Fruit fly (Drosophila melanogaster) whole organism, prepupa: ENCODE data around the gene CG32270.
A peak's percentile ranks its signal among the peaks of the same experiment; 100 is the strongest.

Source experiments
- Blimp-1 ChIP-seq: fragments of 200-800 bp; sonication (Bioruptor generic); optimal IDR thresholded peaks from 3 replicates; lab custom pipeline; 2017; ENCODE audit warnings: missing biosample characterization, missing genetic modification characterization, mild to moderate bottlenecking, moderate library complexity, missing genetic modification reagents
- CG10631 ChIP-seq: fragments of 200-800 bp; sonication (Bioruptor generic); optimal IDR thresholded peaks from 2 replicates; lab custom pipeline; 2016; ENCODE audit warnings: missing biosample characterization, missing genetic modification characterization
- CG10669 ChIP-seq: fragments of 200-800 bp; sonication (Bioruptor generic); optimal IDR thresholded peaks from 3 replicates; lab custom pipeline; 2018; ENCODE audit warnings: missing biosample characterization, mild to moderate bottlenecking, missing genetic modification characterization, moderate library complexity
- CG11294 ChIP-seq: fragments of 200-800 bp; sonication (Bioruptor generic); IDR thresholded peaks from 2 replicates; pipeline ENCODE4 v1.3.6; 2022; ENCODE audit warnings: missing biosample characterization, missing genetic modification characterization
- CG15336 ChIP-seq: fragments of 200-800 bp; sonication (Bioruptor generic); IDR thresholded peaks from 2 replicates; pipeline ENCODE4 v1.3.6; 2022; ENCODE audit warnings: missing biosample characterization, missing genetic modification characterization
- CG1621 ChIP-seq: fragments of 200-800 bp; sonication (Bioruptor generic); optimal IDR thresholded peaks from 3 replicates; lab custom pipeline; 2018; ENCODE audit warnings: missing biosample characterization, mild to moderate bottlenecking, missing genetic modification characterization
- CG3032 ChIP-seq: fragments of 200-800 bp; optimal IDR thresholded peaks from 2 replicates; lab custom pipeline; 2019; ENCODE audit warnings: missing biosample characterization, mild to moderate bottlenecking, missing genetic modification characterization, moderate library complexity
- CG31627 ChIP-seq: fragments of 200-800 bp; sonication (Bioruptor generic); optimal IDR thresholded peaks from 3 replicates; lab custom pipeline; 2016; ENCODE audit warnings: missing biosample characterization, missing genetic modification characterization
- CG34406 ChIP-seq: fragments of 200-800 bp; sonication (Bioruptor generic); optimal IDR thresholded peaks from 3 replicates; lab custom pipeline; 2016; ENCODE audit warnings: missing biosample characterization, missing genetic modification characterization
- CG3919 ChIP-seq: fragments of 200-800 bp; sonication (Bioruptor generic); optimal IDR thresholded peaks from 3 replicates; lab custom pipeline; 2016; ENCODE audit warnings: missing biosample characterization, missing genetic modification characterization
- CG4318 ChIP-seq: fragments of 200-800 bp; sonication (Bioruptor generic); optimal IDR thresholded peaks from 3 replicates; lab custom pipeline; 2017; ENCODE audit warnings: missing biosample characterization, mild to moderate bottlenecking, missing genetic modification characterization
- CG6163 ChIP-seq: fragments of 200-800 bp; sonication (Bioruptor generic); IDR thresholded peaks from 3 replicates; pipeline ENCODE4 v1.3.6; 2022; ENCODE audit warnings: missing biosample characterization, missing genetic modification characterization
- CG6276 ChIP-seq: fragments of 200-800 bp; sonication (Bioruptor generic); optimal IDR thresholded peaks from 2 replicates; lab custom pipeline; 2017; ENCODE audit warnings: missing biosample characterization, mild to moderate bottlenecking, missing genetic modification characterization
- CG6792 ChIP-seq: fragments of 200-800 bp; sonication (Bioruptor generic); optimal IDR thresholded peaks from 3 replicates; lab custom pipeline; 2016; ENCODE audit warnings: missing biosample characterization, missing genetic modification characterization
- CG6808 ChIP-seq: fragments of 200-800 bp; sonication (Bioruptor generic); optimal IDR thresholded peaks from 3 replicates; lab custom pipeline; 2017; ENCODE audit warnings: missing biosample characterization, missing genetic modification characterization, mild to moderate bottlenecking, moderate library complexity, missing genetic modification reagents
- CG6854 ChIP-seq: fragments of 200-800 bp; sonication (Bioruptor generic); optimal IDR thresholded peaks from 2 replicates; lab custom pipeline; 2017; ENCODE audit warnings: missing biosample characterization, mild to moderate bottlenecking, missing genetic modification characterization
- CG8119 ChIP-seq: fragments of 200-800 bp; sonication (Bioruptor generic); IDR thresholded peaks from 3 replicates; pipeline ENCODE4 v1.3.6; 2022; ENCODE audit warnings: missing biosample characterization, missing genetic modification characterization
- CG8319 ChIP-seq: fragments of 200-800 bp; sonication (Bioruptor generic); optimal IDR thresholded peaks from 3 replicates; lab custom pipeline; 2016; ENCODE audit warnings: missing biosample characterization, missing genetic modification characterization
- CG8632 ChIP-seq: fragments of 200-800 bp; sonication (Bioruptor generic); optimal IDR thresholded peaks from 3 replicates; lab custom pipeline; 2016; ENCODE audit warnings: missing biosample characterization, missing genetic modification characterization
- CG9139 ChIP-seq: fragments of 200-800 bp; sonication (Bioruptor generic); optimal IDR thresholded peaks from 3 replicates; lab custom pipeline; 2017; ENCODE audit warnings: missing biosample characterization, mild to moderate bottlenecking, missing genetic modification characterization
- Eip75B ChIP-seq: fragments of 200-800 bp; sonication (Bioruptor generic); optimal IDR thresholded peaks from 3 replicates; lab custom pipeline; 2016; ENCODE audit warnings: missing biosample characterization, missing genetic modification characterization
- Eip78C ChIP-seq: fragments of 200-800 bp; sonication (Bioruptor generic); peaks from one replicate; lab custom pipeline; 2016; ENCODE audit warnings: missing biosample characterization, missing genetic modification characterization
- Eip93F ChIP-seq: fragments of 200-800 bp; sonication (Bioruptor generic); optimal IDR thresholded peaks from 2 replicates; lab custom pipeline; 2016; ENCODE audit warnings: missing biosample characterization, mild to moderate bottlenecking, missing genetic modification characterization
- Ets96B ChIP-seq: fragments of 200-800 bp; optimal IDR thresholded peaks from 2 replicates; lab custom pipeline; 2019; ENCODE audit warnings: missing biosample characterization, mild to moderate bottlenecking, missing genetic modification characterization, moderate library complexity
- Gug ChIP-seq: fragments of 200-800 bp; sonication (Bioruptor generic); IDR thresholded peaks from 2 replicates; pipeline ENCODE4 v1.3.6; 2022; ENCODE audit warnings: missing biosample characterization, missing genetic modification characterization
- Hr39 ChIP-seq: fragments of 200-800 bp; sonication (Bioruptor generic); optimal IDR thresholded peaks from 2 replicates; lab custom pipeline; 2016; ENCODE audit warnings: missing biosample characterization, missing genetic modification characterization
- Lpt ChIP-seq: fragments of 200-800 bp; sonication (Bioruptor generic); optimal IDR thresholded peaks from 3 replicates; lab custom pipeline; 2016; ENCODE audit warnings: missing biosample characterization, missing genetic modification characterization
- Met ChIP-seq: fragments of 200-800 bp; sonication (Bioruptor generic); optimal IDR thresholded peaks from 3 replicates; lab custom pipeline; 2016; ENCODE audit warnings: missing biosample characterization, missing genetic modification characterization
- Smox ChIP-seq: fragments of 200-800 bp; sonication (Bioruptor generic); optimal IDR thresholded peaks from 3 replicates; lab custom pipeline; 2016; ENCODE audit warnings: missing biosample characterization, missing genetic modification characterization
- Sox102F ChIP-seq: fragments of 200-800 bp; sonication (Bioruptor generic); optimal IDR thresholded peaks from 2 replicates; lab custom pipeline; 2016; ENCODE audit warnings: missing biosample characterization, mild to moderate bottlenecking, missing genetic modification characterization
- Sox15 ChIP-seq: fragments of 200-800 bp; sonication (Bioruptor generic); optimal IDR thresholded peaks from 3 replicates; lab custom pipeline; 2016; ENCODE audit warnings: missing biosample characterization, missing genetic modification characterization
- achi ChIP-seq: fragments of 200-800 bp; sonication (Bioruptor generic); optimal IDR thresholded peaks from 3 replicates; lab custom pipeline; 2016; ENCODE audit warnings: missing biosample characterization, missing genetic modification characterization
- dsx ChIP-seq: fragments of 200-800 bp; optimal IDR thresholded peaks from 3 replicates; lab custom pipeline; 2019; ENCODE audit warnings: missing biosample characterization, mild to moderate bottlenecking, missing genetic modification characterization, moderate library complexity; ENCODE audit not compliant: poor library complexity, severe bottlenecking
- eg ChIP-seq: fragments of 200-800 bp; sonication (Bioruptor generic); IDR thresholded peaks from 3 replicates; pipeline ENCODE4 v1.3.6; 2022; ENCODE audit warnings: missing biosample characterization, missing genetic modification characterization
- esn ChIP-seq: fragments of 200-800 bp; sonication (Bioruptor generic); optimal IDR thresholded peaks from 2 replicates; lab custom pipeline; 2016; ENCODE audit warnings: missing biosample characterization, mild to moderate bottlenecking, missing genetic modification characterization, moderate library complexity
- fd59A ChIP-seq: fragments of 200-800 bp; sonication (Bioruptor generic); optimal IDR thresholded peaks from 2 replicates; lab custom pipeline; 2017; ENCODE audit warnings: missing biosample characterization, mild to moderate bottlenecking, missing genetic modification characterization, missing genetic modification reagents
- fkh ChIP-seq: fragments of 200-800 bp; sonication (Bioruptor generic); optimal IDR thresholded peaks from 3 replicates; lab custom pipeline; 2017; ENCODE audit warnings: missing biosample characterization, mild to moderate bottlenecking, missing genetic modification characterization, moderate library complexity
- lz ChIP-seq: fragments of 200-800 bp; sonication (Bioruptor generic); optimal IDR thresholded peaks from 3 replicates; lab custom pipeline; 2016; ENCODE audit warnings: missing biosample characterization, missing genetic modification characterization
- net ChIP-seq: fragments of 200-800 bp; sonication (Bioruptor generic); optimal IDR thresholded peaks from 3 replicates; lab custom pipeline; 2016; ENCODE audit warnings: missing biosample characterization, missing genetic modification characterization
- salr ChIP-seq, 2 experiments: fragments of 200-800 bp; sonication (Bioruptor generic); optimal IDR thresholded peaks; 3 replicates each; lab custom pipeline; 2016 to 2018; ENCODE audit warnings: missing biosample characterization in 2 of 2, missing genetic modification characterization in 2 of 2, mild to moderate bottlenecking in 1 of 2
- spab ChIP-seq: fragments of 200-800 bp; sonication (Bioruptor generic); optimal IDR thresholded peaks from 2 replicates; lab custom pipeline; 2017; ENCODE audit warnings: missing biosample characterization, mild to moderate bottlenecking, missing genetic modification characterization, missing genetic modification reagents
- ss ChIP-seq, 2 experiments: fragments of 200-800 bp; sonication (Bioruptor generic); optimal IDR thresholded peaks; 2 replicates in 1 of 2; 3 replicates in 1 of 2; lab custom pipeline; 2017 to 2018; ENCODE audit warnings: mild to moderate bottlenecking in 2 of 2, missing biosample characterization in 2 of 2, missing genetic modification characterization in 2 of 2, moderate library complexity in 1 of 2
- svp ChIP-seq: fragments of 200-800 bp; sonication (Bioruptor generic); peaks from one replicate; lab custom pipeline; 2016; ENCODE audit warnings: missing biosample characterization, missing genetic modification characterization
- topi ChIP-seq: fragments of 200-800 bp; sonication (Bioruptor generic); optimal IDR thresholded peaks from 3 replicates; lab custom pipeline; 2016; ENCODE audit warnings: missing biosample characterization, missing genetic modification characterization

Gene CG32270

DNA sequence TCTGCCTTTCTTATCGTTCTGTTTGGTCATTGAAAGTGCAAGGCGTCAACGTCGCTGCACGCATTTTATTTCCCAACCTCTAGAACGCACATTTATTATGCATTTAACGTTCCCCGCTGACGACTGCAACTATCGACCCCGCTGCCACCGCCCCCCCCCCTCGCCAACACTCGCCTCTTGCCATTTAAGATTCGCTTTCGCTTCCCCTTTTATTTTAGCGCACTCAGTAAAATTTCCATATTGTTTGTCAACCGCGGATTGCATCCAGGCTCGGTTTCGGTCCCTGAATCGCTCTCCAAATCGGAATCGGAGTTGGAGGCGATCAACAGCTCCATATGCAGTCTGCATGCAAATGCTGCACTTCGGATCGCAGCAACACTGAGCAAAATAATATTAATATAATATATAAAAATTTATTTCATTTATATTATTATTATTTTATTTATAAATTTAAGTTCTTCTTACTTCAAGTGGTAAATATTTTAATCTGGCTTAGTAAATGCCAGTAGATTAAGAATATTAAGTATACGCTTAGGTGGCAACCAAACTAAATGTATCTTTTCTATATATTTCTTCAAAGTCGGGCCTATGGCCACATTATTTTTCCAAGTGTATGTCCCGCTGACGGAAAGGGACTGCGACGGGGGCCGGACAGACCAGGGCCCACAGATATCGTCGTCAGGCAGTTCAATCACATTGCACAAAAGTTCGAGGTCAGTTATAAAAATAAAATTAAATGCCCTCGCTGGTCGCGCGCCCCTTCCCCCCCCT is 32.0 kb upstream of the CG32270 start (continued):
- TF ChIP-seq Lpt (GFP tag; lab: Kevin White, UChicago) (peak; percentile 64), topi (GFP tag; lab: Kevin White, UChicago) (peak; percentile 92), CG31627 (GFP tag; lab: Kevin White, UChicago) (peak; percentile 90), Sox15 (GFP tag; lab: Kevin White, UChicago) (peak; percentile 93), esn (GFP tag; lab: Kevin White, UChicago) (peak; percentile 92), Gug (GFP tag; lab: Robert Waterston, UW) (peak; percentile 78), Sox102F (GFP tag; lab: Kevin White, UChicago) (peak; percentile 88), CG3919 (GFP tag; lab: Kevin White, UChicago) (peak; percentile 95), Eip93F (GFP tag; lab: Kevin White, UChicago) (peak; percentile 57), net (GFP tag; lab: Kevin White, UChicago) (peak; percentile 88), fkh (GFP tag; lab: Kevin White, UChicago) (no peak), CG6808 (peak; percentile 98), CG8319 (GFP tag; lab: Kevin White, UChicago) (peak; percentile 92), CG4318 (GFP tag; lab: Kevin White, UChicago) (peak; percentile 85), CG11294 (peak; percentile 62), CG6854 (GFP tag; lab: Kevin White, UChicago) (peak; percentile 96), eg (GFP tag; lab: Robert Waterston, UW) (peak; percentile 76), fd59A (GFP tag; lab: Kevin White, UChicago) (peak; percentile 93), salr (GFP tag; optimal IDR thresholded peaks at IDR 0.05; lab: Kevin White, UChicago) (peak; percentile 65 to 93), CG1621 (tag; lab: Kevin White, UChicago) (peak; percentile 85), Ets96B (tag; lab: Kevin White, UChicago) (peak; percentile 99)

- TF ChIP-seq eg (GFP tag; lab: Robert Waterston, UW) (0 out of 3 replicates have a peak, but pooled peaks have one; percentile 21), CG6792 (GFP tag; lab: Kevin White, UChicago) (peak; percentile 59), Hr39 (GFP tag; lab: Kevin White, UChicago) (peak; percentile 76), Blimp-1 (GFP tag; lab: Kevin White, UChicago) (no peak), CG3032 (no peak), CG6276 (no peak), CG8119 (GFP tag; lab: Robert Waterston, UW) (peak; percentile 33; the same call in 2 of the 3 replicates), CG34406 (GFP tag; lab: Kevin White, UChicago) (peak; percentile 52), CG8632 (GFP tag; lab: Kevin White, UChicago) (peak; percentile 36), lz (GFP tag; lab: Kevin White, UChicago) (peak; percentile 52), Ets96B (tag; lab: Kevin White, UChicago) (no peak), svp (GFP tag; lab: Kevin White, UChicago) (peak; percentile 93), Lpt (GFP tag; lab: Kevin White, UChicago) (peak; percentile 31), Eip75B (GFP tag; lab: Kevin White, UChicago) (peak; percentile 61), net (GFP tag; lab: Kevin White, UChicago) (peak; percentile 69), spab (GFP tag; lab: Kevin White, UChicago) (no peak), Eip93F (GFP tag; lab: Kevin White, UChicago) (peak; percentile 69), CG1621 (tag; lab: Kevin White, UChicago) (peak; percentile 79), salr (GFP tag; optimal IDR thresholded peaks at IDR 0.05; lab: Kevin White, UChicago) (peak; percentile 6 to 85), CG15336 (peak; percentile 55), Met (GFP tag; lab: Kevin White, UChicago) (peak; percentile 62), CG10669 (no peak), dsx (GFP tag; lab: Kevin White, UChicago) (peak; percentile 77), topi (GFP tag; lab: Kevin White, UChicago) (no peak), Smox (GFP tag; lab: Kevin White, UChicago) (peak; percentile 71), ss (GFP tag; optimal IDR thresholded peaks at IDR 0.05; lab: Kevin White, UChicago) (peak in 1 of 2 experiments; percentile 10), CG6163 (GFP tag; lab: Robert Waterston, UW) (peak; percentile 86), fkh (GFP tag; lab: Kevin White, UChicago) (peak; percentile 64), CG9139 (GFP tag; lab: Kevin White, UChicago) (no peak), CG6854 (GFP tag; lab: Kevin White, UChicago) (no peak), CG10631 (peak; percentile 50), fd59A (GFP tag; lab: Kevin White, UChicago) (peak; percentile 71), achi (GFP tag; lab: Kevin White, UChicago) (peak; percentile 53), Eip78C (GFP tag; lab: Kevin White, UChicago) (peak; percentile 94), CG11294 (no peak)
Measured at dm6 chr3L:3239785-3240596, 31.2 kb upstream of the CG32270 start.
